Worm (Caenorhabditis elegans) whole organism, midembryonic: ENCODE data around the gene ugt-12.

Source experiments
- T22C8.4 ChIP-seq: fragments of 200-800 bp; sonication (Bioruptor generic); IDR thresholded peaks from 2 replicates; pipeline ENCODE4 v1.3.6; 2022; ENCODE audit warnings: missing genetic modification characterization, missing compliant biosample characterization
- flt-1 ChIP-seq: fragments of 200-800 bp; sonication (Bioruptor generic); IDR thresholded peaks from 2 replicates; pipeline ENCODE4 v1.3.6; 2022; ENCODE audit warnings: missing genetic modification characterization, missing compliant biosample characterization
- klf-2 ChIP-seq: fragments of 200-800 bp; sonication (Bioruptor generic); conservative IDR thresholded peaks from 2 replicates; pipeline ENCODE4 v1.3.6; 2022; ENCODE audit warnings: missing genetic modification reagents, missing genetic modification characterization, missing compliant biosample characterization
- med-1 ChIP-seq: sonication (generic microtip); optimal IDR thresholded peaks from 2 replicates; lab custom pipeline; 2017; ENCODE audit warnings: missing genetic modification characterization, mild to moderate bottlenecking, missing compliant biosample characterization, antibody characterized with exemption, missing genetic modification reagents; ENCODE audit not compliant: insufficient read depth
- ref-1 ChIP-seq: fragments of 200-800 bp; sonication (Bioruptor generic); conservative IDR thresholded peaks from 2 replicates; pipeline ENCODE4 v1.3.6; 2022; ENCODE audit warnings: missing genetic modification reagents, missing genetic modification characterization, missing compliant biosample characterization
- ztf-29 ChIP-seq: fragments of 200-800 bp; sonication (Bioruptor generic); IDR thresholded peaks from 2 replicates; pipeline ENCODE4 v1.3.6; 2022; ENCODE audit warnings: missing genetic modification reagents, missing genetic modification characterization, missing compliant biosample characterization

DNA sequence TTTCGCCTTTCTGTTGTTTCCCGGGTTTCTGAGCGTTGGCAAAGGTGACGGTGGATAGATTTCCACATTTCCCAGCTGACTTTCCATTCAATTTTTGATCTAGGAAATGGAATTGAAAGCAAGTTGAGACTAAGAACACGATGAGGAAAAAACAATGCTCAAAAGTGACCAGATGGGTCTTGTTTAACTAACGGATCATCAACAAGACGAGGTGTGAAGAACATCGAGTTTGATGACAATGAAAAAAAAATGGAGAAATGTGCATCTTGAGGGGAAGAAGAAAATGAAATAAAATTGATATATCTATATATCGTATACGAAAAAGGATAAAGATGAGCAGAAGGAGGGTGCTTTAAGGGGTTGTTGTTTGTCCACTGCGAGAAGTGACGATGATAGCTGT, 11.8 kb downstream of the ugt-12 start, which contains the start of gene T19H12.6:
- no peak for TF ChIP-seq ztf-29
- TF ChIP-seq klf-2 (GFP tag; lab: Robert Waterston, UW) = no peak
- TF ChIP-seq ref-1 (GFP tag; lab: Robert Waterston, UW) = no peak
- TF ChIP-seq med-1 = no peak
- TF ChIP-seq flt-1 (GFP tag; lab: Robert Waterston, UW) = no peak
- TF ChIP-seq T22C8.4 (GFP tag; lab: Robert Waterston, UW) = no peak
